Worm (Caenorhabditis elegans): ENCODE measurements around the gene R13D11.10.

- TF ChIP-seq klf-2 (GFP tag; conservative IDR thresholded peaks at IDR 0.05) (no peak), tab-1 (GFP tag; IDR thresholded peaks at IDR 0.05) (no peak), flt-1 (GFP tag; IDR thresholded peaks at IDR 0.05) (no peak), ref-1 (GFP tag; conservative IDR thresholded peaks at IDR 0.05) (no peak), T22C8.4 (GFP tag; IDR thresholded peaks at IDR 0.05) (no peak), ztf-23 (GFP tag; IDR thresholded peaks at IDR 0.05) (no peak), cog-1 (tag; optimal IDR thresholded peaks at IDR 0.05) (no peak), ztf-29 (GFP tag; IDR thresholded peaks at IDR 0.05) (no peak)
These were observed 15.8 kb downstream of the R13D11.10 start for ce11 chrV:797241-797640.

All from whole organism, midembryonic.